Worm (Caenorhabditis elegans): ENCODE results near the gene tmed-1.

tmed-1 gene

ce11 chrIV:12121076-12121475 lies 43.1 kb upstream of the tmed-1 start, which contains the start of the genes ddb-1 and M18.6 (continued):
- TF ChIP-seq attf-5 (GFP tag; optimal IDR thresholded peaks at IDR 0.05) (peak; percentile 43), hrde-1 (tag; optimal IDR thresholded peaks at IDR 0.05; ENCODE audit: borderline replicate concordance) (no peak), unc-62 (GFP tag; optimal IDR thresholded peaks at IDR 0.05) (no peak), pbrm-1 (GFP tag; IDR thresholded peaks at IDR 0.05) (no peak), Y56A3A.18 (GFP tag; IDR thresholded peaks at IDR 0.05) (no peak), attf-6 (GFP tag; IDR thresholded peaks at IDR 0.05) (no peak), sptf-2 (GFP tag; optimal IDR thresholded peaks at IDR 0.05) (no peak), mes-4 (tag; optimal IDR thresholded peaks at IDR 0.05) (no peak), F57A8.1 (GFP tag; optimal IDR thresholded peaks at IDR 0.05) (no peak), tbp1 (GFP tag; optimal IDR thresholded peaks at IDR 0.05) (peak; percentile 7), zfh-2 (GFP tag; conservative IDR thresholded peaks at IDR 0.05) (no peak), zim-3 (tag; optimal IDR thresholded peaks at IDR 0.05) (no peak), hmg-1.2 (GFP tag; IDR thresholded peaks at IDR 0.05) (peak; percentile 59; the same call in 1 of the 2 replicates), ekl-4 (GFP tag; IDR thresholded peaks at IDR 0.05) (no peak), lag-1 (GFP tag; IDR thresholded peaks at IDR 0.05) (no peak), sdz-38 (tag; optimal IDR thresholded peaks at IDR 0.05) (no peak), repo-1 (tag; optimal IDR thresholded peaks at IDR 0.05) (no peak), hlh-26 (GFP tag; conservative IDR thresholded peaks at IDR 0.05) (no peak), lin-26 (GFP tag; IDR thresholded peaks at IDR 0.05) (no peak), xnd-1 (tag; optimal IDR thresholded peaks at IDR 0.05) (no peak), ztf-22 (GFP tag; optimal IDR thresholded peaks at IDR 0.05) (no peak), snpc-4 (GFP tag; optimal IDR thresholded peaks at IDR 0.05) (no peak), snpc-4 (tag; optimal IDR thresholded peaks at IDR 0.05) (peak in 2 of 4 experiments; percentile 33 to 42), nfyb-1 (GFP tag; IDR thresholded peaks at IDR 0.05) (no peak), nfya-1 (tag; optimal IDR thresholded peaks at IDR 0.05; ENCODE audit: borderline replicate concordance, insufficient read depth) (no peak), ceh-58 (GFP tag; IDR thresholded peaks at IDR 0.05) (no peak), F23B12.7 (tag; optimal IDR thresholded peaks at IDR 0.05; ENCODE audit: insufficient read depth) (no peak), D2030.7 (GFP tag; IDR thresholded peaks at IDR 0.05) (0 out of 2 replicates have a peak, but pooled peaks have one; percentile 34), mxl-1 (tag; optimal IDR thresholded peaks at IDR 0.05) (no peak), egl-18 (GFP tag; IDR thresholded peaks at IDR 0.05) (no peak), ceh-100 (GFP tag; IDR thresholded peaks at IDR 0.05) (no peak), bed-2 (GFP tag; IDR thresholded peaks at IDR 0.05) (no peak), attf-3 (GFP tag; conservative IDR thresholded peaks at IDR 0.05) (no peak), ceh-40 (GFP tag; IDR thresholded peaks at IDR 0.05) (no peak), F33H1.4 (GFP tag; IDR thresholded peaks at IDR 0.05) (peak; percentile 47; the same call in 1 of the 2 replicates), dpff-1 (tag; optimal IDR thresholded peaks at IDR 0.05) (no peak), ceh-27 (GFP tag; optimal IDR thresholded peaks at IDR 0.05) (no peak), lin-54 (GFP tag; optimal IDR thresholded peaks at IDR 0.05) (peak; percentile 15), madf-8 (GFP tag; conservative IDR thresholded peaks at IDR 0.05) (peak; percentile 42; the same call in 1 of the 2 replicates), madf-6 (GFP tag; IDR thresholded peaks at IDR 0.05) (peak; percentile 57; the same call in 1 of the 2 replicates), Y95B8A.8 (GFP tag; IDR thresholded peaks at IDR 0.05) (no peak), madf-3 (GFP tag; IDR thresholded peaks at IDR 0.05) (peak; percentile 67; the same call in 1 of the 2 replicates), B0019.2 (GFP tag; conservative IDR thresholded peaks at IDR 0.05) (no peak), nhr-27 (tag; optimal IDR thresholded peaks at IDR 0.05) (no peak), let-526 (GFP tag; IDR thresholded peaks at IDR 0.05) (no peak), pha-4 (tag; optimal IDR thresholded peaks at IDR 0.05) (no peak), F55B11.4 (tag; optimal IDR thresholded peaks at IDR 0.05; ENCODE audit: borderline replicate concordance, insufficient read depth) (no peak), fkh-3 (tag; optimal IDR thresholded peaks at IDR 0.05) (no peak), ceh-79 (tag; optimal IDR thresholded peaks at IDR 0.05) (no peak)
